Fruit fly (Drosophila melanogaster): ENCODE data around the gene CG9705.

Gene CG9705

DNA sequence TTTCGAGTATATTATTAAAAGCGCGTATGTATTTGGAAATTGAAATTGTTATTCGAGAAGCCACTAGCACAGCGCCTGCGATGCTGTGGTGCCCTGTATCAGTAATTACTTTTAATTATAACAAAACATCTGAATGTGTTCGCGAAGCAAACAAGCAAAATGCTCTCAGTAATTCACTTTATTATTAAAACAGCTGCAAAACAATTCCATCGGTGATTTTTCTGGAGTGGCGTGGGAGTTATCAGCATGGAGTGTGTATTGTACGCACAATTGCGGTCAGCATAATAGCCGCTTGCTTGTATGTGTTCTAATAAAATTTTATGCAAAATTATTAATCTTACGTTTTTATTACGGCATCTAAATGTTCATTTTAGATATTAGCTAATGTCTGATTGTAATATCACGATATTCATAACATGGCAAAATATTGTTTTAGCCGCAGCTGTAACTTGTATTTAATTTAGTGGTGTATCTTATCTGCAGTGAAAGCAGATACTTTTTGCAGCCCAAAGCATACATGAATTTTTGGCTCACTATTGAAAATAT, 2.4 kb downstream of the CG9705 start (continued):
- TF ChIP-seq sqz (GFP tag; optimal IDR thresholded peaks at IDR 0.05) (no peak), unpg (GFP tag; optimal IDR thresholded peaks at IDR 0.05) (peak; percentile 87), CG12942 (GFP tag; optimal IDR thresholded peaks at IDR 0.05) (peak; percentile 16), hbn (GFP tag; IDR thresholded peaks at IDR 0.05; ENCODE audit: partially characterized antibody) (no peak), HLHmδ (GFP tag; optimal IDR thresholded peaks at IDR 0.05) (no peak), pum (GFP tag; optimal IDR thresholded peaks at IDR 0.05) (peak; percentile 62), jing (GFP tag; optimal IDR thresholded peaks at IDR 0.05) (peak; percentile 51), CG6791 (GFP tag; IDR thresholded peaks at IDR 0.05; ENCODE audit: partially characterized antibody) (0 out of 3 replicates have a peak, but pooled peaks have one; percentile 25), Oaz (GFP tag; IDR thresholded peaks at IDR 0.05) (no peak), knrl (GFP tag; IDR thresholded peaks at IDR 0.05; ENCODE audit: partially characterized antibody) (no peak), CG34224 (GFP tag; IDR thresholded peaks at IDR 0.05; ENCODE audit: partially characterized antibody) (no peak), Six4 (GFP tag; optimal IDR thresholded peaks at IDR 0.05) (peak; percentile 51), CG12299 (tag; optimal IDR thresholded peaks at IDR 0.05) (peak; percentile 68), Ada2b (GFP tag; IDR thresholded peaks at IDR 0.05) (peak; percentile 82), maf-S (GFP tag; optimal IDR thresholded peaks at IDR 0.05) (peak; percentile 50), NFAT (GFP tag; IDR thresholded peaks at IDR 0.05) (0 out of 2 replicates have a peak, but pooled peaks have one; percentile 13), Dbx (GFP tag; IDR thresholded peaks at IDR 0.05) (peak; percentile 68; the same call in 2 of the 3 replicates), CG9437 (GFP tag; optimal IDR thresholded peaks at IDR 0.05) (peak; percentile 27), scrt (GFP tag; optimal IDR thresholded peaks at IDR 0.05) (no peak), gcm2 (GFP tag; optimal IDR thresholded peaks at IDR 0.05) (no peak), CG10321 (GFP tag; IDR thresholded peaks at IDR 0.05) (peak; percentile 33; the same call in 1 of the 2 replicates), tap (tag; optimal IDR thresholded peaks at IDR 0.05) (no peak), CG14667 (GFP tag; IDR thresholded peaks at IDR 0.05) (peak; percentile 58; the same call in 1 of the 2 replicates), ham (GFP tag; IDR thresholded peaks at IDR 0.05) (no peak), seq (GFP tag; IDR thresholded peaks at IDR 0.05) (peak; percentile 63), Mrtf (GFP tag; IDR thresholded peaks at IDR 0.05) (peak; percentile 65; the same call in 2 of the 3 replicates), dysf (GFP tag; IDR thresholded peaks at IDR 0.05) (peak; percentile 74), Oli (tag; optimal IDR thresholded peaks at IDR 0.05) (peak; percentile 81), CG7556 (GFP tag; optimal IDR thresholded peaks at IDR 0.05) (peak; percentile 75), CG10979 (tag; optimal IDR thresholded peaks at IDR 0.05) (peak; percentile 85), CG10209 (GFP tag; optimal IDR thresholded peaks at IDR 0.05) (peak; percentile 73), Elba2 (GFP tag; optimal IDR thresholded peaks at IDR 0.05) (no peak)

DNA sequence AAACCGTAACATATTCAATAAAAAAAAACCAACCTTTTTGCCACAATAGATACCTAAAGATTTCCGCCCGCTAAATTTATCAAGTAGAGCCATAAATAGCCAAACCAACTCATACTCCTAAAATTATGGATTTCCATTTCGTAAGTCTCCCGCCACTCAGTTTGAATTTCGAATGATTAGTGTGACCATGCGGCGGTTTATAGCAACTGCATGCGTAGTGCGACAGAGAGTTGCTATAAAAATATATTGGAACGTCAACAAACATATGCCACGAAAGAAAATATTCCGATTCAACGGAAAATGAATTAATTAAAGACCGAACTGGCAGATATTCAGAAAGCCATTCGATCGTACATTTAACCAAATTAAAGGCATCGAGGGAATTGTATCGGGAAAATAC, 2.9 kb downstream of the CG9705 start, which contains the start of gene CG9706:
TSS of gene CG9706 (plus strand) at position 222 of the 400 bp plus-strand sequence.
- TF ChIP-seq Usf (GFP tag; optimal IDR thresholded peaks at IDR 0.05), result no peak
- no peak for TF ChIP-seq luna (GFP tag; optimal IDR thresholded peaks at IDR 0.05)
- 0 out of 2 replicates have a peak, but pooled peaks have one; percentile 32 for TF ChIP-seq Dref (GFP tag; IDR thresholded peaks at IDR 0.05)
- no peak for TF ChIP-seq Antp (GFP tag; optimal IDR thresholded peaks at IDR 0.05)
- TF ChIP-seq vnd (GFP tag; IDR thresholded peaks at IDR 0.05; ENCODE audit: partially characterized antibody), result no peak
- peak; percentile 47 for TF ChIP-seq BEAF-32 (GFP tag; optimal IDR thresholded peaks at IDR 0.05)
- no peak for TF ChIP-seq Doc2 (GFP tag; IDR thresholded peaks at IDR 0.05)
- TF ChIP-seq bbx (GFP tag; IDR thresholded peaks at IDR 0.05; ENCODE audit: partially characterized antibody), result peak; percentile 12; the same call in 1 of the 2 replicates
- TF ChIP-seq mam (GFP tag; optimal IDR thresholded peaks at IDR 0.05), result no peak
- peak; percentile 29; the same call in 1 of the 2 replicates for TF ChIP-seq MBD-R2 (GFP tag; IDR thresholded peaks at IDR 0.05)
- peak; percentile 25 for TF ChIP-seq stwl (tag; optimal IDR thresholded peaks at IDR 0.05)
- peak; percentile 0 for TF ChIP-seq Ets97D (GFP tag; optimal IDR thresholded peaks at IDR 0.05)
- TF ChIP-seq CG3995 (GFP tag; optimal IDR thresholded peaks at IDR 0.05), result peak; percentile 13
- no peak for TF ChIP-seq CG18619 (GFP tag; optimal IDR thresholded peaks at IDR 0.05)
- TF ChIP-seq CG2116 (GFP tag; optimal IDR thresholded peaks at IDR 0.05), result peak; percentile 1
- peak; percentile 89 for TF ChIP-seq E2f2 (GFP tag; IDR thresholded peaks at IDR 0.05)
- peak; percentile 71 for TF ChIP-seq CG9797 (GFP tag; optimal IDR thresholded peaks at IDR 0.05)
- TF ChIP-seq Dp (GFP tag; optimal IDR thresholded peaks at IDR 0.05), result peak; percentile 91
- peak; percentile 34 for TF ChIP-seq CG13287 (GFP tag; IDR thresholded peaks at IDR 0.05; ENCODE audit: partially characterized antibody)

Measured in whole organism, embryonic.